Fruit fly (Drosophila melanogaster) whole organism, adult: ENCODE data around the gene sad.

Experiments
- CG11617 ChIP-seq: fragments of 200-800 bp; sonication (Bioruptor generic); optimal IDR thresholded peaks from 2 replicates; lab custom pipeline; 2017; ENCODE audit warnings: mild to moderate bottlenecking, missing biosample characterization, missing genetic modification reagents, missing genetic modification characterization
- CG12768 ChIP-seq: fragments of 200-800 bp; sonication (Bioruptor generic); optimal IDR thresholded peaks from 2 replicates; lab custom pipeline; 2017; ENCODE audit warnings: missing biosample characterization, missing genetic modification characterization, mild to moderate bottlenecking, moderate library complexity, missing genetic modification reagents
- CG14711 ChIP-seq: fragments of 200-800 bp; sonication (Bioruptor generic); optimal IDR thresholded peaks from 2 replicates; lab custom pipeline; 2018; ENCODE audit warnings: missing biosample characterization, mild to moderate bottlenecking, missing genetic modification characterization, moderate library complexity
- CG1620 ChIP-seq: fragments of 200-800 bp; sonication (Bioruptor generic); optimal IDR thresholded peaks from 2 replicates; lab custom pipeline; 2016; ENCODE audit warnings: missing biosample characterization, missing genetic modification characterization
- CG33017 ChIP-seq: fragments of 200-800 bp; sonication (Bioruptor generic); optimal IDR thresholded peaks from 2 replicates; lab custom pipeline; 2018; ENCODE audit warnings: missing biosample characterization, mild to moderate bottlenecking, missing genetic modification characterization, moderate library complexity
- CG5204 ChIP-seq: fragments of 200-800 bp; sonication (Bioruptor generic); optimal IDR thresholded peaks from 2 replicates; lab custom pipeline; 2016; ENCODE audit warnings: missing biosample characterization, missing genetic modification characterization
- CG7045 ChIP-seq: fragments of 200-800 bp; sonication (Bioruptor generic); optimal IDR thresholded peaks from 2 replicates; lab custom pipeline; 2017; ENCODE audit warnings: missing biosample characterization, mild to moderate bottlenecking, missing genetic modification characterization
- CG7101 ChIP-seq: fragments of 200-800 bp; sonication (Bioruptor generic); optimal IDR thresholded peaks from 2 replicates; lab custom pipeline; 2018; ENCODE audit warnings: missing biosample characterization, mild to moderate bottlenecking, missing genetic modification characterization, moderate library complexity
- Clk ChIP-seq: fragments of 200-800 bp; sonication (Bioruptor generic); optimal IDR thresholded peaks from 2 replicates; lab custom pipeline; 2017; ENCODE audit warnings: missing biosample characterization, missing genetic modification characterization
- Crg-1 ChIP-seq: fragments of 200-800 bp; sonication (Bioruptor generic); optimal IDR thresholded peaks from 2 replicates; lab custom pipeline; 2016; ENCODE audit warnings: missing biosample characterization, missing genetic modification characterization
- Hr96 ChIP-seq: fragments of 200-800 bp; sonication (Bioruptor generic); optimal IDR thresholded peaks from 2 replicates; lab custom pipeline; 2016; ENCODE audit warnings: missing biosample characterization, missing genetic modification characterization
- Mnt ChIP-seq: fragments of 200-800 bp; sonication (Bioruptor generic); optimal IDR thresholded peaks from 2 replicates; lab custom pipeline; 2016; ENCODE audit warnings: missing biosample characterization, mild to moderate bottlenecking, missing genetic modification characterization
- bab1 ChIP-seq: fragments of 200-800 bp; sonication (Bioruptor generic); optimal IDR thresholded peaks from 3 replicates; lab custom pipeline; 2019; ENCODE audit warnings: missing biosample characterization, mild to moderate bottlenecking, missing genetic modification characterization, moderate library complexity
- cic ChIP-seq: fragments of 200-800 bp; sonication (Bioruptor generic); optimal IDR thresholded peaks from 2 replicates; lab custom pipeline; 2017; ENCODE audit warnings: missing biosample characterization, mild to moderate bottlenecking, missing genetic modification characterization, moderate library complexity
- cnc ChIP-seq, 2 experiments: fragments of >200 bp; optimal IDR thresholded peaks; 2 replicates each; lab custom pipeline; 2017
- kay ChIP-seq: fragments of 200-800 bp; sonication (Bioruptor generic); peaks from one replicate; lab custom pipeline; 2016; ENCODE audit warnings: missing biosample characterization, missing genetic modification characterization, borderline replicate concordance
- ovo ChIP-seq: fragments of 200-800 bp; sonication (Bioruptor generic); optimal IDR thresholded peaks from 2 replicates; lab custom pipeline; 2016; ENCODE audit warnings: missing biosample characterization, missing genetic modification characterization
- pad ChIP-seq: fragments of 200-800 bp; sonication (Bioruptor generic); optimal IDR thresholded peaks from 3 replicates; lab custom pipeline; 2017; ENCODE audit warnings: missing biosample characterization, missing genetic modification characterization, mild to moderate bottlenecking, moderate library complexity, missing genetic modification reagents
- tj ChIP-seq: fragments of 200-800 bp; sonication (Bioruptor generic); optimal IDR thresholded peaks from 3 replicates; lab custom pipeline; 2017; ENCODE audit warnings: missing biosample characterization, mild to moderate bottlenecking, missing genetic modification characterization, moderate library complexity
- toe ChIP-seq: fragments of 200-800 bp; sonication (Bioruptor generic); optimal IDR thresholded peaks from 2 replicates; lab custom pipeline; 2016; ENCODE audit warnings: missing biosample characterization, missing genetic modification characterization

Gene sad

dm6 chr3R:11859534-11860254 lies 17.3 kb upstream of the sad start:
- TF ChIP-seq CG12768 (GFP tag; lab: Kevin White, UChicago) (no peak), ovo (GFP tag; lab: Kevin White, UChicago) (no peak), toe (GFP tag; lab: Kevin White, UChicago) (no peak), kay (no peak), cnc (optimal IDR thresholded peaks at IDR 0.05; lab: Kevin White, UChicago) (no peak), CG11617 (GFP tag; lab: Kevin White, UChicago) (no peak), CG1620 (GFP tag; lab: Kevin White, UChicago) (no peak), Clk (GFP tag; lab: Kevin White, UChicago) (no peak), pad (GFP tag; lab: Kevin White, UChicago) (no peak), Hr96 (GFP tag; lab: Kevin White, UChicago) (no peak), tj (no peak), CG14711 (tag; lab: Kevin White, UChicago) (no peak), cic (GFP tag; lab: Kevin White, UChicago) (no peak), Crg-1 (GFP tag; lab: Kevin White, UChicago) (no peak)

dm6 chr3R:11865132-11865531 lies 11.9 kb upstream of the sad start:
- TF ChIP-seq cnc (optimal IDR thresholded peaks at IDR 0.05; lab: Kevin White, UChicago) (no peak), kay (no peak), CG14711 (tag; lab: Kevin White, UChicago) (no peak)

- TF ChIP-seq bab1 (GFP tag; lab: Kevin White, UChicago) (no peak), CG7101 (tag; lab: Kevin White, UChicago) (no peak), kay (no peak), CG7045 (GFP tag; lab: Kevin White, UChicago) (no peak), pad (GFP tag; lab: Kevin White, UChicago) (no peak), Mnt (no peak), CG5204 (GFP tag; lab: Kevin White, UChicago) (no peak), tj (no peak), CG1620 (GFP tag; lab: Kevin White, UChicago) (no peak), Crg-1 (GFP tag; lab: Kevin White, UChicago) (no peak), toe (GFP tag; lab: Kevin White, UChicago) (no peak), CG33017 (tag; lab: Kevin White, UChicago) (no peak), CG12768 (GFP tag; lab: Kevin White, UChicago) (no peak), cic (GFP tag; lab: Kevin White, UChicago) (no peak), Hr96 (GFP tag; lab: Kevin White, UChicago) (no peak), CG14711 (tag; lab: Kevin White, UChicago) (no peak), ovo (GFP tag; lab: Kevin White, UChicago) (no peak), cnc (optimal IDR thresholded peaks at IDR 0.05; lab: Kevin White, UChicago) (no peak)
Measured at dm6 chr3R:11868562-11868961, 8.5 kb upstream of the sad start.

- TF ChIP-seq CG7101 (tag; lab: Kevin White, UChicago) (no peak), Mnt (peak; percentile 56), toe (GFP tag; lab: Kevin White, UChicago) (peak; percentile 38), Hr96 (GFP tag; lab: Kevin White, UChicago) (peak; percentile 17), pad (GFP tag; lab: Kevin White, UChicago) (no peak), tj (peak; percentile 23), bab1 (GFP tag; lab: Kevin White, UChicago) (peak; percentile 5), CG12768 (GFP tag; lab: Kevin White, UChicago) (peak; percentile 33), CG11617 (GFP tag; lab: Kevin White, UChicago) (no peak), CG1620 (GFP tag; lab: Kevin White, UChicago) (no peak)
Measured at dm6 chr3R:11869169-11869568, 7.9 kb upstream of the sad start, which contains the start of gene CG6959. Gene CG6959 (minus strand): TSS chr3R:11869460.

- TF ChIP-seq CG7045 (GFP tag; lab: Kevin White, UChicago): no peak
- TF ChIP-seq Mnt: no peak
- no peak for TF ChIP-seq CG33017 (tag; lab: Kevin White, UChicago)
- no peak for TF ChIP-seq cic (GFP tag; lab: Kevin White, UChicago)
- TF ChIP-seq CG7101 (tag; lab: Kevin White, UChicago): no peak
Measured at dm6 chr3R:11869675-11870074, 7.4 kb upstream of the sad start.

dm6 chr3R:11870135-11870534 lies 6.9 kb upstream of the sad start:
- TF ChIP-seq tj (peak; percentile 80), Clk (GFP tag; lab: Kevin White, UChicago) (no peak)

dm6 chr3R:11872692-11873091 lies 4.3 kb upstream of the sad start:
- no peak for TF ChIP-seq CG33017 (tag; lab: Kevin White, UChicago)
- no peak for TF ChIP-seq cnc (optimal IDR thresholded peaks at IDR 0.05; lab: Kevin White, UChicago)
